Worm (Caenorhabditis elegans) whole organism, L1 larva: ENCODE results near the gene ndx-2.

Source experiments
- elt-2 ChIP-seq: sonication (generic microtip); optimal IDR thresholded peaks from 2 replicates; lab custom pipeline; 2016; ENCODE audit warnings: missing genetic modification characterization, mild to moderate bottlenecking, inconsistent platforms, missing compliant biosample characterization, missing genetic modification reagents
- nhr-11 ChIP-seq: fragments of 150-350 bp; optimal IDR thresholded peaks from 2 replicates; lab custom pipeline; 2014; ENCODE audit warnings: missing biosample characterization, missing genetic modification characterization
- zag-1 ChIP-seq: fragments of 150-350 bp; optimal IDR thresholded peaks from 2 replicates; lab custom pipeline; 2014; ENCODE audit warnings: missing biosample characterization, missing genetic modification characterization

ce11 chrV:2660457-2660856 lies 4.3 kb downstream of the ndx-2 start:
- TF ChIP-seq nhr-11 (no peak), elt-2 (tag; lab: Kevin White, UChicago) (no peak), zag-1 (tag; lab: Kevin White, UChicago) (no peak)
